Fruit fly (Drosophila melanogaster): ENCODE data around the gene Wdr37.

The Wdr37 gene

DNA sequence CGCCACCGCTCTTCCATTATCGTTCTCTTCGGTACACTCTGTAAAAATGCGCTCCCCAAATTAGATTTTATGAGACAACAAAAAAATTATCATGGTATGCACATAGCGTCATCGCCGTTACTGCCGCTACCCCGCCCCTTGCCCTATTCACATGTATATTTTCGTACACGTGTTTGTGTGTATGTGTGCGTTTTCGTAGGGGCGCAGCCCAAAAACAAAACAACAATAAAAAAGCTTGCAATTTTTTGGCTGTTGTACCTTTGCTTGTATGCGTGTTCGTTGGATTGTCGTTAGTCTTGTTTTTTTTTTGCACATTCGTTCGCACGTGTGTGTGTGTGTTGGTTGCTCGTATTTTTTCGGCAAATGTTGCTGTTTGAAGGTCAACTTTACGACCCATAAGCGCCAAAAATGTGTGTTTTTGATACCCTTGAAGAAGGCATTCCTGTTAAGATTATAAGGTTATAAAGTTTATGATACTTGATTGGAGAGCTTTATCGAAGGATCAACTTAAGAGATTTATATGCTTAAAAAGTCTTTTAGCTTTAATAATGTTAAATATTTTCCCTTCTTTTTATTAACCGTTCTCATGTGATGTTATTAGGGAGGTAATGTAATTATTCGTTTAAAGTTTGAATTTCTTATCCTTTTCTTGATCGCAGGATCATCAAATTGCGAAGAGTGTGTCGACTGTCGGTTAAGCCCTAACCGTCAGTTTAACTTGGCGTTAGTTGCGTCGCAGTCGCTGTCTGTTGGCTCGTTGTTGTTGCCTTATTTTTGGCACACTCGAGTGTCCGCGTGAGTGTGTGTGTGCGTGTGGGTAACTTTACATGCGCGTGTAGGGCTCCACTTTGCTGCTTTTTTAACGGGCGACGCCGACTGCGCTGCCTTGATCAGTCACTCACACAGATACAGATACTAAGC is 45.8 kb upstream of the Wdr37 start (continued):
- TF ChIP-seq grau (tag; optimal IDR thresholded peaks at IDR 0.05), result peak; percentile 67
- no peak for TF ChIP-seq CG16813 (GFP tag; IDR thresholded peaks at IDR 0.05; ENCODE audit: partially characterized antibody)
- TF ChIP-seq CG3407 (GFP tag; optimal IDR thresholded peaks at IDR 0.05), result no peak
- no peak for TF ChIP-seq tgo (GFP tag; IDR thresholded peaks at IDR 0.05)
- TF ChIP-seq CG30431 (GFP tag; optimal IDR thresholded peaks at IDR 0.05), result no peak
- TF ChIP-seq ERR (GFP tag; optimal IDR thresholded peaks at IDR 0.05), result no peak
- TF ChIP-seq btn (GFP tag; optimal IDR thresholded peaks at IDR 0.05), result no peak
- peak; percentile 73 for TF ChIP-seq D19B (GFP tag; optimal IDR thresholded peaks at IDR 0.05)
- no peak for TF ChIP-seq CG12071 (GFP tag; optimal IDR thresholded peaks at IDR 0.05)
- no peak for TF ChIP-seq CG10431 (GFP tag; optimal IDR thresholded peaks at IDR 0.05)
- no peak for TF ChIP-seq CG4617 (GFP tag; optimal IDR thresholded peaks at IDR 0.05; ENCODE audit: borderline replicate concordance)
- no peak for TF ChIP-seq unpg (GFP tag; optimal IDR thresholded peaks at IDR 0.05)
- no peak for TF ChIP-seq sim (GFP tag; IDR thresholded peaks at IDR 0.05)
- no peak for TF ChIP-seq chn (GFP tag; optimal IDR thresholded peaks at IDR 0.05)
- no peak for TF ChIP-seq pita (GFP tag; optimal IDR thresholded peaks at IDR 0.05)
- TF ChIP-seq CG5245 (GFP tag; optimal IDR thresholded peaks at IDR 0.05), result no peak
- no peak for TF ChIP-seq slou (GFP tag; optimal IDR thresholded peaks at IDR 0.05)
- TF ChIP-seq sc (optimal IDR thresholded peaks at IDR 0.05), result no peak
- TF ChIP-seq sc (GFP tag; optimal IDR thresholded peaks at IDR 0.05), result no peak
- TF ChIP-seq dmrt11E (tag; optimal IDR thresholded peaks at IDR 0.05), result no peak
- peak; percentile 21 for TF ChIP-seq org-1 (GFP tag; optimal IDR thresholded peaks at IDR 0.05)
- no peak for TF ChIP-seq CG10543 (GFP tag; optimal IDR thresholded peaks at IDR 0.05)
- no peak for TF ChIP-seq tap (tag; optimal IDR thresholded peaks at IDR 0.05)
- peak; percentile 63 for TF ChIP-seq bcd (GFP tag; optimal IDR thresholded peaks at IDR 0.05)
- TF ChIP-seq CG15601 (tag; optimal IDR thresholded peaks at IDR 0.05), result no peak
- no peak for TF ChIP-seq twi (tag; optimal IDR thresholded peaks at IDR 0.05)
- no peak for TF ChIP-seq kni (GFP tag; optimal IDR thresholded peaks at IDR 0.05)
- no peak for TF ChIP-seq Hey (tag; optimal IDR thresholded peaks at IDR 0.05)
- TF ChIP-seq CG3726 (GFP tag; IDR thresholded peaks at IDR 0.05), result no peak
- no peak for TF ChIP-seq Vsx1 (GFP tag; optimal IDR thresholded peaks at IDR 0.05)
- no peak for TF ChIP-seq CG7372 (GFP tag; IDR thresholded peaks at IDR 0.05)
- TF ChIP-seq esg (GFP tag; conservative IDR thresholded peaks at IDR 0.05), result no peak
- no peak for TF ChIP-seq CG14965 (GFP tag; optimal IDR thresholded peaks at IDR 0.05; ENCODE audit: borderline replicate concordance)
- TF ChIP-seq HmgD (GFP tag; optimal IDR thresholded peaks at IDR 0.05), result no peak
- peak; percentile 67 for TF ChIP-seq CG9215 (GFP tag; IDR thresholded peaks at IDR 0.05)
- TF ChIP-seq CG6791 (GFP tag; IDR thresholded peaks at IDR 0.05; ENCODE audit: partially characterized antibody), result no peak
- TF ChIP-seq D19A (tag; optimal IDR thresholded peaks at IDR 0.05), result no peak
- peak; percentile 16 for TF ChIP-seq CG18619 (GFP tag; optimal IDR thresholded peaks at IDR 0.05)
- peak; percentile 43; the same call in 1 of the 2 replicates for TF ChIP-seq CG31224 (GFP tag; IDR thresholded peaks at IDR 0.05)
- no peak for TF ChIP-seq Sry-δ (GFP tag; optimal IDR thresholded peaks at IDR 0.05)
- no peak for TF ChIP-seq zf30C (GFP tag; optimal IDR thresholded peaks at IDR 0.05)
- no peak for TF ChIP-seq CG33557 (GFP tag; optimal IDR thresholded peaks at IDR 0.05)
- TF ChIP-seq Ravus (GFP tag; IDR thresholded peaks at IDR 0.05), result no peak
- no peak for TF ChIP-seq CG11696 (GFP tag; IDR thresholded peaks at IDR 0.05)
- TF ChIP-seq CG8388 (GFP tag; optimal IDR thresholded peaks at IDR 0.05), result no peak
- no peak for TF ChIP-seq CG11398 (GFP tag; optimal IDR thresholded peaks at IDR 0.05)
- TF ChIP-seq Atf6 (GFP tag; IDR thresholded peaks at IDR 0.05), result no peak
- TF ChIP-seq CG9876 (GFP tag; optimal IDR thresholded peaks at IDR 0.05), result no peak
- no peak for TF ChIP-seq crc (GFP tag; optimal IDR thresholded peaks at IDR 0.05)
- no peak for TF ChIP-seq CrebB (tag; optimal IDR thresholded peaks at IDR 0.05)
